Worm (Caenorhabditis elegans) whole organism, mixed stage, embryonic: ENCODE data around the gene K12H6.5.

Source experiments
- bed-3 ChIP-seq: fragments of 200-800 bp; sonication (Bioruptor generic); optimal IDR thresholded peaks from 3 replicates; lab custom pipeline; 2018; ENCODE audit warnings: mild to moderate bottlenecking, missing genetic modification characterization, moderate library complexity, missing compliant biosample characterization
- ceh-43 ChIP-seq: fragments of 200-800 bp; sonication (Bioruptor generic); optimal IDR thresholded peaks from 2 replicates; lab custom pipeline; 2018; ENCODE audit warnings: mild to moderate bottlenecking, missing genetic modification characterization, moderate library complexity, missing compliant biosample characterization
- ces-1 ChIP-seq: fragments of 150-350 bp; optimal IDR thresholded peaks from 2 replicates; lab custom pipeline; 2014; ENCODE audit warnings: missing biosample characterization, missing genetic modification reagents, missing genetic modification characterization
- cnd-1 ChIP-seq: fragments of 200-800 bp; sonication (Bioruptor generic); optimal IDR thresholded peaks from 2 replicates; lab custom pipeline; 2018; ENCODE audit warnings: mild to moderate bottlenecking, missing genetic modification characterization, missing compliant biosample characterization
- hlh-1 ChIP-seq: fragments of 150-350 bp; optimal IDR thresholded peaks from 2 replicates; lab custom pipeline; 2014; ENCODE audit warnings: missing biosample characterization, missing genetic modification reagents, missing genetic modification characterization
- mep-1 ChIP-seq: fragments of 150-350 bp; optimal IDR thresholded peaks from 2 replicates; lab custom pipeline; 2017; ENCODE audit warnings: missing biosample characterization, missing genetic modification reagents, missing genetic modification characterization, inconsistent platforms
- mls-2 ChIP-seq: sonication (generic microtip); optimal IDR thresholded peaks from 2 replicates; lab custom pipeline; 2016; ENCODE audit warnings: mild to moderate bottlenecking, missing genetic modification characterization, moderate library complexity, missing compliant biosample characterization
- nhr-2 ChIP-seq: fragments of 150-350 bp; optimal IDR thresholded peaks from 2 replicates; lab custom pipeline; 2014; ENCODE audit warnings: missing biosample characterization, missing genetic modification characterization
- nhr-237 ChIP-seq: fragments of 150-350 bp; optimal IDR thresholded peaks from 2 replicates; lab custom pipeline; 2014; ENCODE audit warnings: missing biosample characterization, missing genetic modification characterization
- nhr-76 ChIP-seq: sonication (generic microtip); optimal IDR thresholded peaks from 2 replicates; lab custom pipeline; 2017; ENCODE audit warnings: missing biosample characterization, missing genetic modification characterization
- sem-2 ChIP-seq: fragments of 200-800 bp; sonication (Bioruptor generic); optimal IDR thresholded peaks from 2 replicates; lab custom pipeline; 2018; ENCODE audit warnings: mild to moderate bottlenecking, missing genetic modification characterization, missing compliant biosample characterization
- snpc-4 ChIP-seq: fragments of 150-350 bp; optimal IDR thresholded peaks from 2 replicates; lab custom pipeline; 2014; ENCODE audit warnings: missing biosample characterization, missing genetic modification characterization
- ztf-11 ChIP-seq: fragments of 150-350 bp; optimal IDR thresholded peaks from 2 replicates; lab custom pipeline; 2014; ENCODE audit warnings: missing biosample characterization, missing genetic modification characterization

The K12H6.5 gene

ce11 chrII:2777846-2778245 is 48.1 kb downstream of the K12H6.5 start, which contains the start of gene F08D12.4:
TSS of gene F08D12.4 (plus strand) at chrII:2778146.
- TF ChIP-seq ceh-43 (GFP tag; lab: Kevin White, UChicago): no peak
- TF ChIP-seq ces-1 (GFP tag; lab: Kevin White, UChicago): no peak
- no peak for TF ChIP-seq sem-2 (GFP tag; lab: Kevin White, UChicago)
- no peak for TF ChIP-seq nhr-237 (tag; lab: Kevin White, UChicago)
- no peak for TF ChIP-seq bed-3 (GFP tag; lab: Kevin White, UChicago)
- no peak for TF ChIP-seq hlh-1
- TF ChIP-seq snpc-4 (tag; lab: Kevin White, UChicago): no peak
- TF ChIP-seq ztf-11 (tag; lab: Kevin White, UChicago): no peak
- no peak for TF ChIP-seq nhr-2 (tag; lab: Kevin White, UChicago)
- TF ChIP-seq mls-2: no peak
- no peak for TF ChIP-seq mep-1 (tag; lab: Kevin White, UChicago)
- TF ChIP-seq cnd-1: no peak
- TF ChIP-seq nhr-76 (tag; lab: Kevin White, UChicago): no peak
